Worm (Caenorhabditis elegans) whole organism, early embryonic: ENCODE measurements around the gene hch-1.

Experiments used
- F13C5.2 ChIP-seq: sonication (generic microtip); optimal IDR thresholded peaks from 2 replicates; lab custom pipeline; 2017; ENCODE audit warnings: mild to moderate bottlenecking, missing genetic modification characterization, inconsistent platforms, missing compliant biosample characterization
- ama-1 ChIP-seq: fragments of 150-350 bp; optimal IDR thresholded peaks from 2 replicates; lab custom pipeline; 2014
- ceh-13 ChIP-seq: fragments of 200-800 bp; sonication (Bioruptor generic); optimal IDR thresholded peaks from 2 replicates; lab custom pipeline; 2018; ENCODE audit warnings: mild to moderate bottlenecking, missing genetic modification characterization, missing compliant biosample characterization
- ceh-36 ChIP-seq: sonication (generic microtip); optimal IDR thresholded peaks from 2 replicates; lab custom pipeline; 2016; ENCODE audit warnings: missing genetic modification characterization, inconsistent platforms, missing compliant biosample characterization
- flt-1 ChIP-seq: fragments of 200-800 bp; sonication (Bioruptor generic); IDR thresholded peaks from 2 replicates; pipeline ENCODE4 v1.3.6; 2022; ENCODE audit warnings: missing genetic modification characterization, missing compliant biosample characterization
- hmbx-1 ChIP-seq: sonication (generic microtip); optimal IDR thresholded peaks from 2 replicates; lab custom pipeline; 2016; ENCODE audit warnings: mild to moderate bottlenecking, missing genetic modification characterization, missing compliant biosample characterization
- hmg-4 ChIP-seq: fragments of 200-800 bp; sonication (Bioruptor generic); optimal IDR thresholded peaks from 2 replicates; lab custom pipeline; 2018; ENCODE audit warnings: mild to moderate bottlenecking, missing genetic modification characterization, missing compliant biosample characterization
- tbx-11 ChIP-seq: fragments of 200-800 bp; sonication (Bioruptor generic); IDR thresholded peaks from 2 replicates; pipeline ENCODE4 v1.3.6; 2022; ENCODE audit warnings: missing genetic modification characterization, missing compliant biosample characterization
- tbx-37 ChIP-seq: fragments of 200-800 bp; sonication (Bioruptor generic); conservative IDR thresholded peaks from 2 replicates; pipeline ENCODE4 v1.3.6; 2022; ENCODE audit warnings: missing genetic modification reagents, missing genetic modification characterization, missing compliant biosample characterization
- tra-4 ChIP-seq: sonication (generic microtip); optimal IDR thresholded peaks from 2 replicates; lab custom pipeline; 2017; ENCODE audit warnings: missing genetic modification characterization, missing compliant biosample characterization

DNA sequence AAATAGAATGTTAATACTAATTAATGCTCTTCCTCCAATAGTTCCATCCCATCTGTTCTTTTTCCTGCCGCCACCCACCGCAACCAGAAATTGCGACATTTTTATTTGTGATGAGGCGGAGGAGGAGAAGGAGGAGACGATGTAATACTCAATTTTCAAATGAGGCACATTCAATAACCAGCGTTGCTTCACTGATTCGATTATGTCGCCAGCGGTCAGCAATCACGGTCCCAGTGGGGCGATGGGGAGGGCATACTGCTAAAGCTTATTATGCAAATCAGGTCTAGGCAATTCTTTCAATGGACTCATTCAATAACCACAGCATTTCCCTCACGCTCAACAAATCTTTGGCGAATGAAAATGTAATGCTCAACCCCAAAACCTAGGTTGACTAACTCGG is 50.6 kb downstream of the hch-1 start:
- TF ChIP-seq ama-1 (lab: Kevin White, UChicago) (no peak), tbx-11 (no peak), hmbx-1 (tag; lab: Kevin White, UChicago) (no peak), tra-4 (tag; lab: Kevin White, UChicago) (no peak), ceh-36 (tag; lab: Kevin White, UChicago) (no peak), tbx-37 (GFP tag; lab: Robert Waterston, UW) (no peak), flt-1 (GFP tag; lab: Robert Waterston, UW) (no peak), F13C5.2 (tag; lab: Kevin White, UChicago) (no peak), hmg-4 (GFP tag; lab: Kevin White, UChicago) (no peak), ceh-13 (GFP tag; lab: Kevin White, UChicago) (no peak)
